Fruit fly (Drosophila melanogaster) whole organism, embryonic: ENCODE data around the gene Pig1.

Experiments used
- Aef1 ChIP-seq: fragments of 200-800 bp; sonication (Bioruptor generic); IDR thresholded peaks from 3 replicates; pipeline ENCODE4 v1.3.6; 2022; ENCODE audit warnings: missing biosample characterization, missing genetic modification characterization
- CG10147 ChIP-seq: fragments of 200-800 bp; sonication (Bioruptor generic); optimal IDR thresholded peaks from 2 replicates; lab custom pipeline; 2019; ENCODE audit warnings: missing biosample characterization, mild to moderate bottlenecking, missing genetic modification characterization, moderate library complexity
- CG10321 ChIP-seq: fragments of 200-800 bp; sonication (Bioruptor generic); IDR thresholded peaks from 2 replicates; pipeline ENCODE4 v1.3.6; 2022; ENCODE audit warnings: missing biosample characterization, missing genetic modification characterization
- CG10543 ChIP-seq: fragments of 200-800 bp; sonication (Bioruptor generic); optimal IDR thresholded peaks from 3 replicates; lab custom pipeline; 2017; ENCODE audit warnings: missing biosample characterization, mild to moderate bottlenecking, missing genetic modification characterization, moderate library complexity
- CG10979 ChIP-seq: fragments of 200-800 bp; sonication (Bioruptor generic); optimal IDR thresholded peaks from 2 replicates; lab custom pipeline; 2018; ENCODE audit warnings: missing biosample characterization, mild to moderate bottlenecking, missing genetic modification characterization, moderate library complexity
- CG11085 ChIP-seq: fragments of 200-800 bp; sonication (Bioruptor generic); IDR thresholded peaks from 2 replicates; pipeline ENCODE4 v1.3.6; 2022; ENCODE audit warnings: missing biosample characterization, missing genetic modification characterization
- CG12155 ChIP-seq: fragments of 200-800 bp; sonication (Bioruptor generic); optimal IDR thresholded peaks from 3 replicates; lab custom pipeline; 2016; ENCODE audit warnings: missing biosample characterization, missing genetic modification characterization
- CG13296 ChIP-seq: fragments of 200-800 bp; sonication (Bioruptor generic); optimal IDR thresholded peaks from 3 replicates; lab custom pipeline; 2018; ENCODE audit warnings: missing biosample characterization, mild to moderate bottlenecking, missing genetic modification characterization
- CG13424 ChIP-seq: fragments of 200-800 bp; sonication (Bioruptor generic); optimal IDR thresholded peaks from 2 replicates; lab custom pipeline; 2019; ENCODE audit warnings: missing biosample characterization, mild to moderate bottlenecking, missing genetic modification characterization, moderate library complexity
- CG14710 ChIP-seq: fragments of 200-800 bp; sonication (Bioruptor generic); optimal IDR thresholded peaks from 3 replicates; lab custom pipeline; 2019; ENCODE audit warnings: missing biosample characterization, mild to moderate bottlenecking, missing genetic modification characterization, moderate library complexity
- CG1529 ChIP-seq: fragments of 200-800 bp; sonication (Bioruptor generic); optimal IDR thresholded peaks from 3 replicates; lab custom pipeline; 2018; ENCODE audit warnings: missing biosample characterization, missing genetic modification characterization
- CG18476 ChIP-seq: fragments of 200-800 bp; sonication (Bioruptor generic); optimal IDR thresholded peaks from 2 replicates; lab custom pipeline; 2016; ENCODE audit warnings: missing biosample characterization, mild to moderate bottlenecking, missing genetic modification characterization
- CG2129 ChIP-seq: fragments of 200-800 bp; sonication (Bioruptor generic); IDR thresholded peaks from 2 replicates; pipeline ENCODE4 v1.3.6; 2022; ENCODE audit warnings: missing biosample characterization, missing genetic modification characterization; ENCODE audit not compliant: partially characterized antibody
- CG2202 ChIP-seq: fragments of 200-800 bp; sonication (Bioruptor generic); optimal IDR thresholded peaks from 2 replicates; lab custom pipeline; 2018; ENCODE audit warnings: missing biosample characterization, mild to moderate bottlenecking, missing genetic modification characterization
- CG31388 ChIP-seq: fragments of 200-800 bp; sonication (Bioruptor generic); optimal IDR thresholded peaks from 2 replicates; lab custom pipeline; 2016; ENCODE audit warnings: missing biosample characterization, missing genetic modification characterization
- CG3281 ChIP-seq: fragments of 200-800 bp; sonication (Bioruptor generic); optimal IDR thresholded peaks from 3 replicates; lab custom pipeline; 2017; ENCODE audit warnings: missing biosample characterization, mild to moderate bottlenecking, missing genetic modification characterization
- CG5180 ChIP-seq: fragments of 200-800 bp; sonication (Bioruptor generic); optimal IDR thresholded peaks from 3 replicates; lab custom pipeline; 2017; ENCODE audit warnings: missing biosample characterization, missing genetic modification characterization, mild to moderate bottlenecking, moderate library complexity, missing genetic modification reagents
- CG6689 ChIP-seq: fragments of 200-800 bp; sonication (Bioruptor generic); IDR thresholded peaks from 2 replicates; pipeline ENCODE4 v1.3.6; 2022; ENCODE audit warnings: missing biosample characterization, missing genetic modification characterization
- CG7839 ChIP-seq: fragments of 200-800 bp; sonication (Bioruptor generic); optimal IDR thresholded peaks from 3 replicates; lab custom pipeline; 2018; ENCODE audit warnings: missing biosample characterization, mild to moderate bottlenecking, missing genetic modification characterization, moderate library complexity
- CkIIα-i1 ChIP-seq: fragments of 200-800 bp; sonication (Bioruptor generic); IDR thresholded peaks from 2 replicates; pipeline ENCODE4 v1.3.6; 2022; ENCODE audit warnings: missing biosample characterization, missing genetic modification characterization
- Dbx ChIP-seq: fragments of 200-800 bp; sonication (Bioruptor generic); IDR thresholded peaks from 3 replicates; pipeline ENCODE4 v1.3.6; 2022; ENCODE audit warnings: missing biosample characterization, missing genetic modification characterization
- Dip2 ChIP-seq: fragments of 200-800 bp; sonication (Bioruptor generic); IDR thresholded peaks from 2 replicates; pipeline ENCODE4 v1.3.6; 2022; ENCODE audit warnings: missing biosample characterization, missing genetic modification characterization
- Doc2 ChIP-seq: fragments of 200-800 bp; sonication (Bioruptor generic); IDR thresholded peaks from 2 replicates; pipeline ENCODE4 v1.3.6; 2022; ENCODE audit warnings: missing biosample characterization, missing genetic modification characterization
- Drgx ChIP-seq: fragments of 200-800 bp; sonication (Bioruptor generic); IDR thresholded peaks from 2 replicates; pipeline ENCODE4 v1.3.6; 2022; ENCODE audit warnings: missing biosample characterization, missing genetic modification characterization
- Fer1 ChIP-seq: fragments of 200-800 bp; sonication (Bioruptor generic); optimal IDR thresholded peaks from 2 replicates; lab custom pipeline; 2017; ENCODE audit warnings: missing biosample characterization, mild to moderate bottlenecking, missing genetic modification characterization
- Gug ChIP-seq: fragments of 200-800 bp; sonication (Bioruptor generic); IDR thresholded peaks from 4 replicates; pipeline ENCODE4 v1.3.6; 2022; ENCODE audit warnings: missing biosample characterization, missing genetic modification characterization
- Lpt ChIP-seq: fragments of >200 bp; optimal IDR thresholded peaks from 2 replicates; lab custom pipeline; 2018; ENCODE audit warnings: missing biosample characterization, missing genetic modification characterization
- MBD-R2 ChIP-seq: fragments of 200-800 bp; sonication (Bioruptor generic); IDR thresholded peaks from 2 replicates; pipeline ENCODE4 v1.3.6; 2022; ENCODE audit warnings: missing biosample characterization, missing genetic modification characterization
- Meics ChIP-seq: fragments of 200-800 bp; sonication (Bioruptor generic); optimal IDR thresholded peaks from 2 replicates; lab custom pipeline; 2017; ENCODE audit warnings: missing biosample characterization, mild to moderate bottlenecking, missing genetic modification characterization
- Ssrp ChIP-seq: fragments of 200-800 bp; sonication (Bioruptor generic); optimal IDR thresholded peaks from 2 replicates; lab custom pipeline; 2018; ENCODE audit warnings: missing biosample characterization, mild to moderate bottlenecking, missing genetic modification characterization, moderate library complexity
- ap ChIP-seq: fragments of 200-800 bp; sonication (Bioruptor generic); IDR thresholded peaks from 2 replicates; pipeline ENCODE4 v1.3.6; 2022; ENCODE audit warnings: missing biosample characterization, missing genetic modification characterization
- bbx ChIP-seq: fragments of 200-800 bp; sonication (Bioruptor generic); IDR thresholded peaks from 2 replicates; pipeline ENCODE4 v1.3.6; 2022; ENCODE audit warnings: missing biosample characterization, missing genetic modification characterization; ENCODE audit not compliant: partially characterized antibody
- chm ChIP-seq: fragments of 200-800 bp; sonication (Bioruptor generic); IDR thresholded peaks from 2 replicates; pipeline ENCODE4 v1.3.6; 2022; ENCODE audit warnings: missing biosample characterization, missing genetic modification characterization
- croc ChIP-seq: fragments of 200-800 bp; sonication (Bioruptor generic); conservative IDR thresholded peaks from 3 replicates; pipeline ENCODE4 v1.3.6; 2022; ENCODE audit warnings: missing biosample characterization, missing genetic modification characterization
- danr ChIP-seq: fragments of 200-800 bp; sonication (Bioruptor generic); IDR thresholded peaks from 2 replicates; pipeline ENCODE4 v1.3.6; 2022; ENCODE audit warnings: missing biosample characterization, missing genetic modification characterization
- dmrt99B ChIP-seq: fragments of 200-800 bp; sonication (Bioruptor generic); optimal IDR thresholded peaks from 2 replicates; lab custom pipeline; 2018; ENCODE audit warnings: missing biosample characterization, mild to moderate bottlenecking, missing genetic modification characterization, moderate library complexity
- hth ChIP-seq: fragments of >200 bp; optimal IDR thresholded peaks from 2 replicates; lab custom pipeline; 2017; ENCODE audit warnings: inconsistent platforms
- inv ChIP-seq: fragments of 200-800 bp; sonication (Bioruptor generic); IDR thresholded peaks from 2 replicates; pipeline ENCODE4 v1.3.6; 2022; ENCODE audit warnings: missing biosample characterization, missing genetic modification characterization; ENCODE audit not compliant: partially characterized antibody
- jigr1 ChIP-seq: fragments of 200-800 bp; sonication (Bioruptor generic); IDR thresholded peaks from 3 replicates; pipeline ENCODE4 v1.3.6; 2022; ENCODE audit warnings: missing biosample characterization, missing genetic modification characterization
- kni ChIP-seq: fragments of 200-800 bp; sonication (Bioruptor generic); optimal IDR thresholded peaks from 3 replicates; lab custom pipeline; 2017; ENCODE audit warnings: mild to moderate bottlenecking, missing biosample characterization, missing genetic modification reagents, missing genetic modification characterization
- maf-S ChIP-seq: fragments of 200-800 bp; sonication (Bioruptor generic); optimal IDR thresholded peaks from 2 replicates; lab custom pipeline; 2016; ENCODE audit warnings: missing biosample characterization, missing genetic modification characterization
- prd ChIP-seq, 3 experiments: fragments of >200 bp in 2 of 3; fragments of 200-800 bp in 1 of 3; sonication (Bioruptor generic) in 1 of 3; optimal IDR thresholded peaks in 2 of 3; IDR thresholded peaks in 1 of 3; 2 replicates in 2 of 3; 3 replicates in 1 of 3; pipeline versions ENCODE4 v1.3.6 to Lab custom; 2017 to 2022; ENCODE audit warnings: missing biosample characterization in 1 of 3, missing genetic modification characterization in 1 of 3
- pros ChIP-seq: fragments of 200-800 bp; sonication (Bioruptor generic); optimal IDR thresholded peaks from 3 replicates; lab custom pipeline; 2019; ENCODE audit warnings: missing biosample characterization, mild to moderate bottlenecking, missing genetic modification characterization, moderate library complexity
- sc ChIP-seq, 3 experiments: fragments of >200 bp in 2 of 3; fragments of 200-800 bp in 1 of 3; sonication (Bioruptor generic) in 1 of 3; optimal IDR thresholded peaks; 2 replicates in 2 of 3; 3 replicates in 1 of 3; lab custom pipeline; 2017; ENCODE audit warnings: mild to moderate bottlenecking in 1 of 3, missing biosample characterization in 1 of 3, missing genetic modification characterization in 1 of 3, missing genetic modification reagents in 1 of 3
- slbo ChIP-seq: fragments of 200-800 bp; sonication (Bioruptor generic); IDR thresholded peaks from 2 replicates; pipeline ENCODE4 v1.3.6; 2022; ENCODE audit warnings: missing biosample characterization, missing genetic modification characterization
- ssp ChIP-seq: fragments of 200-800 bp; sonication (Bioruptor generic); IDR thresholded peaks from 2 replicates; pipeline ENCODE4 v1.3.6; 2022; ENCODE audit warnings: missing biosample characterization, missing genetic modification characterization
- tll ChIP-seq, 2 experiments: fragments of 200-800 bp in 1 of 2; fragments of >200 bp in 1 of 2; sonication (Bioruptor generic) in 1 of 2; optimal IDR thresholded peaks; 2 replicates each; lab custom pipeline; 2017 to 2019; ENCODE audit warnings: missing biosample characterization in 2 of 2, missing genetic modification characterization in 2 of 2, mild to moderate bottlenecking in 1 of 2, moderate library complexity in 1 of 2
- usp ChIP-seq: fragments of >200 bp; optimal IDR thresholded peaks from 2 replicates; lab custom pipeline; 2017; ENCODE audit warnings: missing biosample characterization, missing genetic modification characterization
- zfh2 ChIP-seq: fragments of 200-800 bp; sonication (Bioruptor generic); optimal IDR thresholded peaks from 2 replicates; lab custom pipeline; 2016; ENCODE audit warnings: missing biosample characterization, missing genetic modification characterization

Pig1 gene

dm6 chrX:3294816-3295466, 45.9 kb upstream of the Pig1 start (continued):
- TF ChIP-seq tll (GFP tag; optimal IDR thresholded peaks at IDR 0.05; lab: Kevin White, UChicago) = no peak
- peak; percentile 95 for TF ChIP-seq CG13424 (tag; lab: Kevin White, UChicago)
- no peak for TF ChIP-seq sc (optimal IDR thresholded peaks at IDR 0.05; lab: Kevin White, UChicago)
- TF ChIP-seq sc (GFP tag; optimal IDR thresholded peaks at IDR 0.05; lab: Kevin White, UChicago) = peak; percentile 95
- peak; percentile 85 for TF ChIP-seq CG5180
- peak; percentile 97 for TF ChIP-seq CG6689
- no peak for TF ChIP-seq inv
- TF ChIP-seq CG14710 (tag; lab: Kevin White, UChicago) = peak; percentile 88
- TF ChIP-seq ssp (GFP tag; lab: Robert Waterston, UW) = peak; percentile 88
- TF ChIP-seq hth = no peak
- TF ChIP-seq bbx (GFP tag; lab: Robert Waterston, UW) = no peak
- peak; percentile 94 for TF ChIP-seq ap (GFP tag; lab: Robert Waterston, UW)
- TF ChIP-seq CG7839 = peak; percentile 98
- peak; percentile 98 for TF ChIP-seq Fer1 (GFP tag; lab: Kevin White, UChicago)
- TF ChIP-seq Meics = peak; percentile 98
- no peak for TF ChIP-seq prd (optimal IDR thresholded peaks at IDR 0.05; lab: Kevin White, UChicago)
- TF ChIP-seq prd (GFP tag; IDR thresholded peaks at IDR 0.05; lab: Robert Waterston, UW) = peak; percentile 98
- TF ChIP-seq CG3281 (GFP tag; lab: Kevin White, UChicago) = peak; percentile 97
- TF ChIP-seq CG11085 (GFP tag; lab: Robert Waterston, UW) = peak; percentile 96
- TF ChIP-seq CG2129 = no peak
- peak; percentile 98 for TF ChIP-seq dmrt99B (tag; lab: Kevin White, UChicago)
- peak; percentile 95 for TF ChIP-seq danr
- TF ChIP-seq CG12155 (GFP tag; lab: Kevin White, UChicago) = peak; percentile 97
- peak; percentile 97 for TF ChIP-seq Dbx (GFP tag; lab: Robert Waterston, UW)
- peak; percentile 94 for TF ChIP-seq CG18476 (GFP tag; lab: Kevin White, UChicago)
- TF ChIP-seq usp (GFP tag; lab: Kevin White, UChicago) = no peak
- TF ChIP-seq Gug (GFP tag; lab: Robert Waterston, UW) = peak; percentile 97
- TF ChIP-seq croc (GFP tag; lab: Robert Waterston, UW) = peak; percentile 95
- no peak for TF ChIP-seq pros
- TF ChIP-seq Ssrp = peak; percentile 95
- peak; percentile 99 for TF ChIP-seq slbo (GFP tag; lab: Robert Waterston, UW)
- peak; percentile 94 for TF ChIP-seq CG13296 (GFP tag; lab: Kevin White, UChicago)
- TF ChIP-seq jigr1 (GFP tag; lab: Robert Waterston, UW) = peak; percentile 96
- TF ChIP-seq Lpt (GFP tag; lab: Kevin White, UChicago) = no peak
- no peak for TF ChIP-seq kni
- peak; percentile 95 for TF ChIP-seq MBD-R2 (GFP tag; lab: Robert Waterston, UW)
- peak; percentile 97 for TF ChIP-seq Aef1 (GFP tag; lab: Robert Waterston, UW)
- peak; percentile 95 for TF ChIP-seq CG1529 (GFP tag; lab: Kevin White, UChicago)
- peak; percentile 94 for TF ChIP-seq CG10979 (tag; lab: Kevin White, UChicago)
- TF ChIP-seq CG10147 (GFP tag; lab: Kevin White, UChicago) = peak; percentile 95
- peak; percentile 83 for TF ChIP-seq CG10543 (GFP tag; lab: Kevin White, UChicago)
- TF ChIP-seq zfh2 (GFP tag; lab: Kevin White, UChicago) = peak; percentile 98
- peak; percentile 90 for TF ChIP-seq CG2202
- TF ChIP-seq Drgx (GFP tag; lab: Robert Waterston, UW) = peak; percentile 99
- peak; percentile 79 for TF ChIP-seq CG10321 (GFP tag; lab: Robert Waterston, UW)
- peak; percentile 93 for TF ChIP-seq CG31388 (GFP tag; lab: Kevin White, UChicago)
- TF ChIP-seq CkIIα-i1 (GFP tag; lab: Robert Waterston, UW) = peak; percentile 93
- TF ChIP-seq Dip2 = peak; percentile 68; the same call in 1 of the 2 replicates
- TF ChIP-seq maf-S (GFP tag; lab: Kevin White, UChicago) = peak; percentile 98
- peak; percentile 95; the same call in 1 of the 2 replicates for TF ChIP-seq chm (GFP tag; lab: Robert Waterston, UW)
- peak; percentile 88 for TF ChIP-seq Doc2 (GFP tag; lab: Robert Waterston, UW)
